Worm (Caenorhabditis elegans) whole organism, mixed stage, embryonic: ENCODE results near the gene R08A2.9.

Experiments
- M03D4.4 ChIP-seq: sonication (generic microtip); optimal IDR thresholded peaks from 2 replicates; lab custom pipeline; 2017; ENCODE audit warnings: mild to moderate bottlenecking, missing genetic modification characterization, missing compliant biosample characterization
- bed-3 ChIP-seq: fragments of 200-800 bp; sonication (Bioruptor generic); optimal IDR thresholded peaks from 3 replicates; lab custom pipeline; 2018; ENCODE audit warnings: mild to moderate bottlenecking, missing genetic modification characterization, moderate library complexity, missing compliant biosample characterization
- blmp-1 ChIP-seq: fragments of 150-350 bp; optimal IDR thresholded peaks from 2 replicates; lab custom pipeline; 2014; ENCODE audit warnings: missing biosample characterization, missing genetic modification characterization
- ceh-39 ChIP-seq: fragments of 150-350 bp; optimal IDR thresholded peaks from 2 replicates; lab custom pipeline; 2014; ENCODE audit warnings: missing biosample characterization, missing genetic modification characterization
- ceh-43 ChIP-seq: fragments of 200-800 bp; sonication (Bioruptor generic); optimal IDR thresholded peaks from 2 replicates; lab custom pipeline; 2018; ENCODE audit warnings: mild to moderate bottlenecking, missing genetic modification characterization, moderate library complexity, missing compliant biosample characterization
- ceh-83 ChIP-seq: fragments of 200-800 bp; sonication (Bioruptor generic); optimal IDR thresholded peaks from 2 replicates; lab custom pipeline; 2018; ENCODE audit warnings: mild to moderate bottlenecking, missing genetic modification characterization, missing compliant biosample characterization
- cnd-1 ChIP-seq: fragments of 200-800 bp; sonication (Bioruptor generic); optimal IDR thresholded peaks from 2 replicates; lab custom pipeline; 2018; ENCODE audit warnings: mild to moderate bottlenecking, missing genetic modification characterization, missing compliant biosample characterization
- drap-1 ChIP-seq: fragments of 200-800 bp; sonication (Bioruptor generic); optimal IDR thresholded peaks from 3 replicates; lab custom pipeline; 2018; ENCODE audit warnings: mild to moderate bottlenecking, missing genetic modification characterization, missing compliant biosample characterization
- elt-1 ChIP-seq: sonication (generic microtip); optimal IDR thresholded peaks from 2 replicates; lab custom pipeline; 2017; ENCODE audit warnings: missing genetic modification characterization, mild to moderate bottlenecking, missing compliant biosample characterization, antibody characterized with exemption, moderate library complexity, borderline replicate concordance; ENCODE audit not compliant: insufficient read depth
- elt-3 ChIP-seq: fragments of 150-350 bp; optimal IDR thresholded peaks from 2 replicates; lab custom pipeline; 2014; ENCODE audit warnings: missing biosample characterization, missing genetic modification characterization
- flh-1 ChIP-seq: fragments of 200-800 bp; sonication (Bioruptor generic); optimal IDR thresholded peaks from 2 replicates; lab custom pipeline; 2018; ENCODE audit warnings: mild to moderate bottlenecking, missing genetic modification characterization, moderate library complexity, missing compliant biosample characterization
- ham-2 ChIP-seq: fragments of 200-800 bp; sonication (Bioruptor generic); optimal IDR thresholded peaks from 2 replicates; lab custom pipeline; 2018; ENCODE audit warnings: mild to moderate bottlenecking, missing genetic modification characterization, missing compliant biosample characterization
- hlh-1 ChIP-seq: fragments of 150-350 bp; optimal IDR thresholded peaks from 2 replicates; lab custom pipeline; 2014; ENCODE audit warnings: missing biosample characterization, missing genetic modification reagents, missing genetic modification characterization
- lin-13 ChIP-seq: fragments of 150-350 bp; optimal IDR thresholded peaks from 2 replicates; lab custom pipeline; 2014; ENCODE audit warnings: missing biosample characterization, missing genetic modification characterization
- lin-32 ChIP-seq: fragments of 200-800 bp; sonication (Bioruptor generic); optimal IDR thresholded peaks from 2 replicates; lab custom pipeline; 2018; ENCODE audit warnings: mild to moderate bottlenecking, missing genetic modification characterization, missing compliant biosample characterization
- lsy-2 ChIP-seq: fragments of 150-350 bp; optimal IDR thresholded peaks from 2 replicates; lab custom pipeline; 2014; ENCODE audit warnings: missing biosample characterization, missing genetic modification characterization
- mab-5 ChIP-seq: fragments of 150-350 bp; optimal IDR thresholded peaks from 2 replicates; lab custom pipeline; 2014; ENCODE audit warnings: missing biosample characterization, missing genetic modification characterization
- mls-2 ChIP-seq: sonication (generic microtip); optimal IDR thresholded peaks from 2 replicates; lab custom pipeline; 2016; ENCODE audit warnings: mild to moderate bottlenecking, missing genetic modification characterization, moderate library complexity, missing compliant biosample characterization
- nhr-2 ChIP-seq: fragments of 150-350 bp; optimal IDR thresholded peaks from 2 replicates; lab custom pipeline; 2014; ENCODE audit warnings: missing biosample characterization, missing genetic modification characterization
- nhr-237 ChIP-seq: fragments of 150-350 bp; optimal IDR thresholded peaks from 2 replicates; lab custom pipeline; 2014; ENCODE audit warnings: missing biosample characterization, missing genetic modification characterization
- nhr-28 ChIP-seq: fragments of 150-350 bp; optimal IDR thresholded peaks from 2 replicates; lab custom pipeline; 2014; ENCODE audit warnings: missing biosample characterization, missing genetic modification characterization
- pha-4 ChIP-seq: fragments of 150-350 bp; optimal IDR thresholded peaks from 2 replicates; lab custom pipeline; 2018; ENCODE audit warnings: missing biosample characterization, missing genetic modification reagents, missing genetic modification characterization
- sem-2 ChIP-seq: fragments of 200-800 bp; sonication (Bioruptor generic); optimal IDR thresholded peaks from 2 replicates; lab custom pipeline; 2018; ENCODE audit warnings: mild to moderate bottlenecking, missing genetic modification characterization, missing compliant biosample characterization
- sptf-1 ChIP-seq: sonication (generic microtip); optimal IDR thresholded peaks from 2 replicates; lab custom pipeline; 2017; ENCODE audit warnings: mild to moderate bottlenecking, missing genetic modification characterization, moderate library complexity, missing compliant biosample characterization
- tbx-8 ChIP-seq: fragments of 200-800 bp; sonication (Bioruptor generic); optimal IDR thresholded peaks from 2 replicates; lab custom pipeline; 2018; ENCODE audit warnings: mild to moderate bottlenecking, missing genetic modification characterization, moderate library complexity, missing compliant biosample characterization
- unc-120 ChIP-seq: sonication (generic microtip); optimal IDR thresholded peaks from 2 replicates; lab custom pipeline; 2017; ENCODE audit warnings: missing genetic modification characterization, missing compliant biosample characterization; ENCODE audit not compliant: poor library complexity, severe bottlenecking
- unc-39 ChIP-seq: fragments of 150-350 bp; optimal IDR thresholded peaks from 2 replicates; lab custom pipeline; 2014; ENCODE audit warnings: missing biosample characterization, missing genetic modification characterization
- unc-62 ChIP-seq: fragments of 150-350 bp; optimal IDR thresholded peaks from 2 replicates; lab custom pipeline; 2014; ENCODE audit warnings: missing biosample characterization, missing genetic modification reagents, missing genetic modification characterization
- zip-8 ChIP-seq: fragments of 150-350 bp; optimal IDR thresholded peaks from 2 replicates; lab custom pipeline; 2014; ENCODE audit warnings: missing biosample characterization, missing genetic modification characterization

R08A2.9 gene

DNA sequence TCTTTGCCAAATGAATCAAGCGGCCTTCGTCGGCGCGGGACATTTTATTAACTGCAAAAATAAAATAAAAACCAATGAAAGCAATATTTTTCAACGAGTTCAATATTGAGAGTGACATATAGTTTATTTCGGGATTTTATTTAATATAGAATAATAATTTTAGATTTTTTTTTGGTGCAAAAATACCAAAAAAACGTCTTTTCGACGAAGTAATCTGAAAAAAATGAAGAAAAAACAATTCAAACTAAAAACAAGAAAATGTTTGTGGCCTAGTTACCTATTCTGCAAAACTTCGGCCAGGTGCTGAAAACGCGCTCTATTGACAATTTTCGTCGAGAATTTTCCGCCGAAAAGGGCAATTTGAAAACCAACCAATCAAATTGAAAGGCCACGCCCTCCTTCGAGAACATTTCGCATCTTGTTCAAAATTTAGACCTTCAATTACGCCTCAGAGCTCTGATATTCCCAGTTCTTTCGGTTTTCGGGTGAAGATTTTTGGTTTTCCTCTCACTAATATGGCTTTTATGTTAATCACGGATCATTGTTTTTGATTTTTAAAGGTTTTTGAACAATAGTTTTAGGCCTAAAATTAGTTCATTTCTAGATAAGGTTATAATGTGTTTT lies 22.5 kb upstream of the R08A2.9 start, which contains the start of gene C47E8.4 (continued):
- TF ChIP-seq lin-32 (GFP tag; lab: Kevin White, UChicago) (no peak), elt-1 (tag; lab: Kevin White, UChicago) (no peak), unc-120 (tag; lab: Kevin White, UChicago) (peak; percentile 92), ceh-39 (tag; lab: Kevin White, UChicago) (peak; percentile 91), sptf-1 (tag; lab: Kevin White, UChicago) (peak; percentile 83), drap-1 (peak; percentile 86), ham-2 (no peak), sem-2 (GFP tag; lab: Kevin White, UChicago) (no peak), nhr-2 (tag; lab: Kevin White, UChicago) (peak; percentile 62), ceh-83 (GFP tag; lab: Kevin White, UChicago) (peak; percentile 73), mls-2 (peak; percentile 58)

DNA sequence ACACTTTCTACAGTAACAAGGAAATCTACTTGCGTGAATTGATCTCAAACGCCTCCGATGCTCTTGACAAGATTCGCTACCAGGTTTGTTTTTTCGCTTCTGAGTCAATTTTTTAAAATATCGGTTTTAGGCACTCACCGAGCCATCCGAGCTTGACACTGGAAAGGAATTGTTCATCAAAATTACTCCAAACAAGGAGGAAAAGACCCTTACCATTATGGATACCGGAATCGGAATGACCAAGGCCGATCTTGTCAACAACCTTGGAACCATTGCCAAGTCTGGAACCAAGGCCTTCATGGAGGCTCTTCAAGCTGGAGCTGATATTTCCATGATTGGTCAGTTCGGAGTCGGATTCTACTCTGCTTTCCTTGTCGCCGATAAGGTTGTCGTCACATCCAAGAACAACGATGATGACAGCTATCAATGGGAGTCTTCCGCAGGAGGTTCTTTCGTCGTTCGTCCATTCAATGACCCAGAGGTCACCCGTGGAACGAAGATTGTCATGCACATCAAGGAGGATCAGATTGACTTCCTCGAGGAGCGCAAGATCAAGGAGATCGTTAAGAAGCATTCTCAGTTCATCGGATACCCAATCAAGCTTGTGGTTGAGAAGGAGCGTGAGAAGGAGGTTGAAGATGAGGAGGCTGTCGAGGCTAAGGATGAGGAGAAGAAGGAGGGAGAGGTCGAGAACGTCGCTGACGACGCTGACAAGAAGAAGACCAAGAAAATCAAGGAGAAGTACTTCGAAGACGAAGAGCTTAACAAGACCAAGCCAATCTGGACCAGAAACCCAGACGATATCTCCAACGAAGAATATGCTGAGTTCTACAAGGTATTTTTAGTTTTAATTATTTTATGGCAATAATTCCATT lies 21.6 kb upstream of the R08A2.9 start:
- TF ChIP-seq lin-13 = no peak
- no peak for TF ChIP-seq hlh-1
- TF ChIP-seq tbx-8 (GFP tag; lab: Kevin White, UChicago) = no peak
- TF ChIP-seq blmp-1 (tag; lab: Kevin White, UChicago) = no peak
- TF ChIP-seq flh-1 (GFP tag; lab: Kevin White, UChicago) = no peak
- no peak for TF ChIP-seq elt-3 (tag; lab: Kevin White, UChicago)
- TF ChIP-seq unc-39 = no peak
- no peak for TF ChIP-seq nhr-28
- TF ChIP-seq cnd-1 (tag; lab: Kevin White, UChicago) = no peak
- no peak for TF ChIP-seq bed-3 (GFP tag; lab: Kevin White, UChicago)
- no peak for TF ChIP-seq unc-62 (GFP tag; lab: Kevin White, UChicago)

ce11 chrV:14687106-14687964 lies 20.7 kb upstream of the R08A2.9 start:
- TF ChIP-seq cnd-1 (tag; lab: Kevin White, UChicago) = peak; percentile 20
- no peak for TF ChIP-seq flh-1 (GFP tag; lab: Kevin White, UChicago)

ce11 chrV:14688097-14688912 lies 19.8 kb upstream of the R08A2.9 start, which contains the start of gene C47E8.11:
Gene C47E8.11 (plus strand): TSS chrV:14688616.
- TF ChIP-seq zip-8 (no peak), M03D4.4 (no peak), cnd-1 (tag; lab: Kevin White, UChicago) (no peak), nhr-28 (no peak), ceh-43 (GFP tag; lab: Kevin White, UChicago) (no peak), sem-2 (GFP tag; lab: Kevin White, UChicago) (no peak), sptf-1 (tag; lab: Kevin White, UChicago) (no peak), elt-1 (tag; lab: Kevin White, UChicago) (no peak), lsy-2 (no peak), pha-4 (tag; lab: Kevin White, UChicago) (no peak), ceh-39 (tag; lab: Kevin White, UChicago) (no peak), lin-32 (GFP tag; lab: Kevin White, UChicago) (no peak), ceh-83 (GFP tag; lab: Kevin White, UChicago) (no peak), nhr-237 (tag; lab: Kevin White, UChicago) (no peak), blmp-1 (tag; lab: Kevin White, UChicago) (no peak), mab-5 (tag; lab: Kevin White, UChicago) (no peak), tbx-8 (GFP tag; lab: Kevin White, UChicago) (no peak)
